Worm (Caenorhabditis elegans) whole organism, mixed stage, embryonic: ENCODE measurements around the gene K09H11.6.
A peak's percentile ranks its signal among the peaks of the same experiment; 100 is the strongest.

Source experiments
- M03D4.4 ChIP-seq: sonication (generic microtip); optimal IDR thresholded peaks from 2 replicates; lab custom pipeline; 2017; ENCODE audit warnings: mild to moderate bottlenecking, missing genetic modification characterization, missing compliant biosample characterization
- bed-3 ChIP-seq: fragments of 200-800 bp; sonication (Bioruptor generic); optimal IDR thresholded peaks from 3 replicates; lab custom pipeline; 2018; ENCODE audit warnings: mild to moderate bottlenecking, missing genetic modification characterization, moderate library complexity, missing compliant biosample characterization
- blmp-1 ChIP-seq: fragments of 150-350 bp; optimal IDR thresholded peaks from 2 replicates; lab custom pipeline; 2014; ENCODE audit warnings: missing biosample characterization, missing genetic modification characterization
- ceh-39 ChIP-seq: fragments of 150-350 bp; optimal IDR thresholded peaks from 2 replicates; lab custom pipeline; 2014; ENCODE audit warnings: missing biosample characterization, missing genetic modification characterization
- ceh-43 ChIP-seq: fragments of 200-800 bp; sonication (Bioruptor generic); optimal IDR thresholded peaks from 2 replicates; lab custom pipeline; 2018; ENCODE audit warnings: mild to moderate bottlenecking, missing genetic modification characterization, moderate library complexity, missing compliant biosample characterization
- ceh-83 ChIP-seq: fragments of 200-800 bp; sonication (Bioruptor generic); optimal IDR thresholded peaks from 2 replicates; lab custom pipeline; 2018; ENCODE audit warnings: mild to moderate bottlenecking, missing genetic modification characterization, missing compliant biosample characterization
- ces-1 ChIP-seq: fragments of 150-350 bp; optimal IDR thresholded peaks from 2 replicates; lab custom pipeline; 2014; ENCODE audit warnings: missing biosample characterization, missing genetic modification reagents, missing genetic modification characterization
- cnd-1 ChIP-seq: fragments of 200-800 bp; sonication (Bioruptor generic); optimal IDR thresholded peaks from 2 replicates; lab custom pipeline; 2018; ENCODE audit warnings: mild to moderate bottlenecking, missing genetic modification characterization, missing compliant biosample characterization
- drap-1 ChIP-seq: fragments of 200-800 bp; sonication (Bioruptor generic); optimal IDR thresholded peaks from 3 replicates; lab custom pipeline; 2018; ENCODE audit warnings: mild to moderate bottlenecking, missing genetic modification characterization, missing compliant biosample characterization
- elt-1 ChIP-seq: sonication (generic microtip); optimal IDR thresholded peaks from 2 replicates; lab custom pipeline; 2017; ENCODE audit warnings: missing genetic modification characterization, mild to moderate bottlenecking, missing compliant biosample characterization, antibody characterized with exemption, moderate library complexity, borderline replicate concordance; ENCODE audit not compliant: insufficient read depth
- elt-3 ChIP-seq: fragments of 150-350 bp; optimal IDR thresholded peaks from 2 replicates; lab custom pipeline; 2014; ENCODE audit warnings: missing biosample characterization, missing genetic modification characterization
- ham-2 ChIP-seq: fragments of 200-800 bp; sonication (Bioruptor generic); optimal IDR thresholded peaks from 2 replicates; lab custom pipeline; 2018; ENCODE audit warnings: mild to moderate bottlenecking, missing genetic modification characterization, missing compliant biosample characterization
- hlh-1 ChIP-seq: fragments of 150-350 bp; optimal IDR thresholded peaks from 2 replicates; lab custom pipeline; 2014; ENCODE audit warnings: missing biosample characterization, missing genetic modification reagents, missing genetic modification characterization
- lin-13 ChIP-seq: fragments of 150-350 bp; optimal IDR thresholded peaks from 2 replicates; lab custom pipeline; 2014; ENCODE audit warnings: missing biosample characterization, missing genetic modification characterization
- lin-32 ChIP-seq: fragments of 200-800 bp; sonication (Bioruptor generic); optimal IDR thresholded peaks from 2 replicates; lab custom pipeline; 2018; ENCODE audit warnings: mild to moderate bottlenecking, missing genetic modification characterization, missing compliant biosample characterization
- lsy-2 ChIP-seq: fragments of 150-350 bp; optimal IDR thresholded peaks from 2 replicates; lab custom pipeline; 2014; ENCODE audit warnings: missing biosample characterization, missing genetic modification characterization
- mab-5 ChIP-seq: fragments of 150-350 bp; optimal IDR thresholded peaks from 2 replicates; lab custom pipeline; 2014; ENCODE audit warnings: missing biosample characterization, missing genetic modification characterization
- mep-1 ChIP-seq: fragments of 150-350 bp; optimal IDR thresholded peaks from 2 replicates; lab custom pipeline; 2017; ENCODE audit warnings: missing biosample characterization, missing genetic modification reagents, missing genetic modification characterization, inconsistent platforms
- mls-2 ChIP-seq: sonication (generic microtip); optimal IDR thresholded peaks from 2 replicates; lab custom pipeline; 2016; ENCODE audit warnings: mild to moderate bottlenecking, missing genetic modification characterization, moderate library complexity, missing compliant biosample characterization
- nhr-12 ChIP-seq: fragments of 150-350 bp; optimal IDR thresholded peaks from 2 replicates; lab custom pipeline; 2014; ENCODE audit warnings: missing biosample characterization, missing genetic modification characterization
- nhr-2 ChIP-seq: fragments of 150-350 bp; optimal IDR thresholded peaks from 2 replicates; lab custom pipeline; 2014; ENCODE audit warnings: missing biosample characterization, missing genetic modification characterization
- nhr-237 ChIP-seq: fragments of 150-350 bp; optimal IDR thresholded peaks from 2 replicates; lab custom pipeline; 2014; ENCODE audit warnings: missing biosample characterization, missing genetic modification characterization
- nhr-28 ChIP-seq: fragments of 150-350 bp; optimal IDR thresholded peaks from 2 replicates; lab custom pipeline; 2014; ENCODE audit warnings: missing biosample characterization, missing genetic modification characterization
- nhr-76 ChIP-seq: sonication (generic microtip); optimal IDR thresholded peaks from 2 replicates; lab custom pipeline; 2017; ENCODE audit warnings: missing biosample characterization, missing genetic modification characterization
- pha-4 ChIP-seq: fragments of 150-350 bp; optimal IDR thresholded peaks from 2 replicates; lab custom pipeline; 2018; ENCODE audit warnings: missing biosample characterization, missing genetic modification reagents, missing genetic modification characterization
- sem-2 ChIP-seq: fragments of 200-800 bp; sonication (Bioruptor generic); optimal IDR thresholded peaks from 2 replicates; lab custom pipeline; 2018; ENCODE audit warnings: mild to moderate bottlenecking, missing genetic modification characterization, missing compliant biosample characterization
- snpc-4 ChIP-seq: fragments of 150-350 bp; optimal IDR thresholded peaks from 2 replicates; lab custom pipeline; 2014; ENCODE audit warnings: missing biosample characterization, missing genetic modification characterization
- sptf-1 ChIP-seq: sonication (generic microtip); optimal IDR thresholded peaks from 2 replicates; lab custom pipeline; 2017; ENCODE audit warnings: mild to moderate bottlenecking, missing genetic modification characterization, moderate library complexity, missing compliant biosample characterization
- unc-120 ChIP-seq: sonication (generic microtip); optimal IDR thresholded peaks from 2 replicates; lab custom pipeline; 2017; ENCODE audit warnings: missing genetic modification characterization, missing compliant biosample characterization; ENCODE audit not compliant: poor library complexity, severe bottlenecking
- unc-39 ChIP-seq: fragments of 150-350 bp; optimal IDR thresholded peaks from 2 replicates; lab custom pipeline; 2014; ENCODE audit warnings: missing biosample characterization, missing genetic modification characterization
- unc-62 ChIP-seq: fragments of 150-350 bp; optimal IDR thresholded peaks from 2 replicates; lab custom pipeline; 2014; ENCODE audit warnings: missing biosample characterization, missing genetic modification reagents, missing genetic modification characterization
- zip-8 ChIP-seq: fragments of 150-350 bp; optimal IDR thresholded peaks from 2 replicates; lab custom pipeline; 2014; ENCODE audit warnings: missing biosample characterization, missing genetic modification characterization
- ztf-11 ChIP-seq: fragments of 150-350 bp; optimal IDR thresholded peaks from 2 replicates; lab custom pipeline; 2014; ENCODE audit warnings: missing biosample characterization, missing genetic modification characterization

K09H11.6 gene

ce11 chrV:5712189-5712588 is 23.8 kb downstream of the K09H11.6 start:
- TF ChIP-seq M03D4.4 (tag; lab: Kevin White, UChicago), result no peak
- no peak for TF ChIP-seq ceh-39 (tag; lab: Kevin White, UChicago)
- TF ChIP-seq ham-2 (GFP tag; lab: Kevin White, UChicago), result no peak

ce11 chrV:5708331-5708730 is 27.6 kb downstream of the K09H11.6 start:
- TF ChIP-seq ces-1 (GFP tag; lab: Kevin White, UChicago) (peak; percentile 78), unc-120 (tag; lab: Kevin White, UChicago) (no peak)
- TF ChIP-seq, all 35 proteins: peak for 1

ce11 chrV:5705510-5705909 is 30.5 kb downstream of the K09H11.6 start, which contains the start of gene peli-1:
Gene peli-1 (plus strand): TSS chrV:5705810.
- TF ChIP-seq lin-32 (GFP tag; lab: Kevin White, UChicago) (no peak), mep-1 (tag; lab: Kevin White, UChicago) (no peak), hlh-1 (tag; lab: Kevin White, UChicago) (no peak)

- TF ChIP-seq ces-1 (GFP tag; lab: Kevin White, UChicago) (no peak), pha-4 (no peak), ham-2 (GFP tag; lab: Kevin White, UChicago) (no peak), unc-39 (no peak), nhr-237 (tag; lab: Kevin White, UChicago) (no peak), mab-5 (tag; lab: Kevin White, UChicago) (no peak), lin-13 (tag; lab: Kevin White, UChicago) (no peak), mep-1 (tag; lab: Kevin White, UChicago) (no peak)
Measured at ce11 chrV:5704467-5704866, 31.5 kb downstream of the K09H11.6 start.

- TF ChIP-seq mab-5 (tag; lab: Kevin White, UChicago) (no peak), nhr-237 (tag; lab: Kevin White, UChicago) (no peak), lsy-2 (tag; lab: Kevin White, UChicago) (no peak), sem-2 (no peak), unc-120 (tag; lab: Kevin White, UChicago) (no peak), nhr-28 (tag; lab: Kevin White, UChicago) (no peak), ham-2 (GFP tag; lab: Kevin White, UChicago) (no peak), ces-1 (GFP tag; lab: Kevin White, UChicago) (no peak), blmp-1 (tag; lab: Kevin White, UChicago) (no peak), ceh-39 (tag; lab: Kevin White, UChicago) (no peak), cnd-1 (no peak), elt-1 (tag; lab: Kevin White, UChicago) (no peak), pha-4 (no peak), elt-3 (no peak), mep-1 (tag; lab: Kevin White, UChicago) (no peak)
Measured at ce11 chrV:5701106-5701505, 34.9 kb downstream of the K09H11.6 start.

- TF ChIP-seq lsy-2 (tag; lab: Kevin White, UChicago) (no peak), snpc-4 (tag; lab: Kevin White, UChicago) (no peak), ceh-83 (no peak), sptf-1 (no peak), mep-1 (tag; lab: Kevin White, UChicago) (no peak), nhr-28 (tag; lab: Kevin White, UChicago) (no peak), nhr-237 (tag; lab: Kevin White, UChicago) (no peak), mls-2 (tag; lab: Kevin White, UChicago) (no peak), elt-3 (no peak), nhr-2 (tag; lab: Kevin White, UChicago) (no peak), unc-62 (GFP tag; lab: Kevin White, UChicago) (no peak), nhr-12 (no peak)
Measured at ce11 chrV:5699835-5700441, 36.0 kb downstream of the K09H11.6 start, which contains the start of gene clec-1. Gene clec-1 (plus strand): TSS chrV:5700154.

- no peak for TF ChIP-seq pha-4
- no peak for TF ChIP-seq nhr-237 (tag; lab: Kevin White, UChicago)
- no peak for TF ChIP-seq lsy-2 (tag; lab: Kevin White, UChicago)
- TF ChIP-seq elt-1 (tag; lab: Kevin White, UChicago), result no peak
- no peak for TF ChIP-seq lin-32 (GFP tag; lab: Kevin White, UChicago)
- no peak for TF ChIP-seq sem-2
- TF ChIP-seq ceh-43 (GFP tag; lab: Kevin White, UChicago), result no peak
- TF ChIP-seq mls-2 (tag; lab: Kevin White, UChicago), result no peak
- TF ChIP-seq ceh-83, result no peak
- TF ChIP-seq zip-8 (tag; lab: Kevin White, UChicago), result no peak
- no peak for TF ChIP-seq hlh-1 (tag; lab: Kevin White, UChicago)
- TF ChIP-seq M03D4.4 (tag; lab: Kevin White, UChicago), result no peak
- no peak for TF ChIP-seq nhr-76
- TF ChIP-seq ceh-39 (tag; lab: Kevin White, UChicago), result no peak
- TF ChIP-seq blmp-1 (tag; lab: Kevin White, UChicago), result no peak
- TF ChIP-seq bed-3 (GFP tag; lab: Kevin White, UChicago), result no peak
- TF ChIP-seq mep-1 (tag; lab: Kevin White, UChicago), result no peak
- no peak for TF ChIP-seq ztf-11
- no peak for TF ChIP-seq drap-1 (GFP tag; lab: Kevin White, UChicago)
- TF ChIP-seq, all 35 proteins: peak for 0
Measured at ce11 chrV:5697581-5697980, 38.4 kb downstream of the K09H11.6 start.
